Fruit fly (Drosophila melanogaster) whole organism, embryonic: ENCODE measurements around the gene CG43675.

Experiments used
- Bdp1 ChIP-seq: fragments of 200-800 bp; sonication (Bioruptor generic); optimal IDR thresholded peaks from 3 replicates; lab custom pipeline; 2016; ENCODE audit warnings: missing biosample characterization, missing genetic modification characterization
- CG10147 ChIP-seq: fragments of 200-800 bp; sonication (Bioruptor generic); optimal IDR thresholded peaks from 2 replicates; lab custom pipeline; 2019; ENCODE audit warnings: missing biosample characterization, mild to moderate bottlenecking, missing genetic modification characterization, moderate library complexity
- CG11398 ChIP-seq: fragments of 200-800 bp; sonication (Bioruptor generic); optimal IDR thresholded peaks from 2 replicates; lab custom pipeline; 2016; ENCODE audit warnings: missing biosample characterization, missing genetic modification characterization
- CG12071 ChIP-seq: fragments of 200-800 bp; sonication (Bioruptor generic); optimal IDR thresholded peaks from 3 replicates; lab custom pipeline; 2018; ENCODE audit warnings: missing biosample characterization, mild to moderate bottlenecking, missing genetic modification characterization
- CG12744 ChIP-seq: fragments of 200-800 bp; sonication (Bioruptor generic); optimal IDR thresholded peaks from 2 replicates; lab custom pipeline; 2016; ENCODE audit warnings: missing biosample characterization, missing genetic modification characterization
- CG15073 ChIP-seq: fragments of 200-800 bp; sonication (Bioruptor generic); optimal IDR thresholded peaks from 2 replicates; lab custom pipeline; 2016; ENCODE audit warnings: missing biosample characterization, missing genetic modification characterization
- CG16779 ChIP-seq: fragments of 200-800 bp; sonication (Bioruptor generic); IDR thresholded peaks from 2 replicates; pipeline ENCODE4 v1.3.6; 2022; ENCODE audit warnings: missing biosample characterization, missing genetic modification characterization
- CG17612 ChIP-seq: fragments of 200-800 bp; sonication (Bioruptor generic); IDR thresholded peaks from 2 replicates; pipeline ENCODE4 v1.3.6; 2022; ENCODE audit warnings: missing biosample characterization, missing genetic modification characterization
- CG17802 ChIP-seq: fragments of 200-800 bp; sonication (Bioruptor generic); optimal IDR thresholded peaks from 2 replicates; lab custom pipeline; 2018; ENCODE audit warnings: missing biosample characterization, mild to moderate bottlenecking, missing genetic modification characterization, moderate library complexity
- CG2678 ChIP-seq: fragments of 200-800 bp; sonication (Bioruptor generic); optimal IDR thresholded peaks from 3 replicates; lab custom pipeline; 2019; ENCODE audit warnings: missing biosample characterization, mild to moderate bottlenecking, missing genetic modification characterization, moderate library complexity
- CG2712 ChIP-seq: fragments of 200-800 bp; optimal IDR thresholded peaks from 3 replicates; lab custom pipeline; 2019; ENCODE audit warnings: missing biosample characterization, mild to moderate bottlenecking, missing genetic modification characterization, moderate library complexity
- CG2875 ChIP-seq: fragments of 200-800 bp; sonication (Bioruptor generic); optimal IDR thresholded peaks from 2 replicates; lab custom pipeline; 2017; ENCODE audit warnings: missing biosample characterization, mild to moderate bottlenecking, missing genetic modification characterization, missing genetic modification reagents
- CG2889 ChIP-seq: fragments of 200-800 bp; sonication (Bioruptor generic); IDR thresholded peaks from 3 replicates; pipeline ENCODE4 v1.3.6; 2022; ENCODE audit warnings: missing biosample characterization, missing genetic modification characterization
- CG32767 ChIP-seq: fragments of 200-800 bp; sonication (Bioruptor generic); IDR thresholded peaks from 2 replicates; pipeline ENCODE4 v1.3.6; 2022; ENCODE audit warnings: missing biosample characterization, missing genetic modification characterization
- CG34376 ChIP-seq: fragments of 200-800 bp; sonication (Bioruptor generic); optimal IDR thresholded peaks from 2 replicates; lab custom pipeline; 2018; ENCODE audit warnings: missing biosample characterization, mild to moderate bottlenecking, missing genetic modification characterization
- CG7928 ChIP-seq: fragments of 200-800 bp; sonication (Bioruptor generic); optimal IDR thresholded peaks from 2 replicates; lab custom pipeline; 2017; ENCODE audit warnings: missing biosample characterization, mild to moderate bottlenecking, missing genetic modification characterization
- CG8388 ChIP-seq: fragments of 200-800 bp; sonication (Bioruptor generic); optimal IDR thresholded peaks from 2 replicates; lab custom pipeline; 2019; ENCODE audit warnings: missing biosample characterization, mild to moderate bottlenecking, missing genetic modification characterization, moderate library complexity
- CG8765 ChIP-seq: fragments of 200-800 bp; sonication (Bioruptor generic); IDR thresholded peaks from 2 replicates; pipeline ENCODE4 v1.3.6; 2022; ENCODE audit warnings: missing biosample characterization, missing genetic modification characterization
- D19A ChIP-seq: fragments of 200-800 bp; optimal IDR thresholded peaks from 3 replicates; lab custom pipeline; 2019; ENCODE audit warnings: missing biosample characterization, mild to moderate bottlenecking, missing genetic modification characterization, moderate library complexity
- Dip2 ChIP-seq: fragments of 200-800 bp; sonication (Bioruptor generic); IDR thresholded peaks from 2 replicates; pipeline ENCODE4 v1.3.6; 2022; ENCODE audit warnings: missing biosample characterization, missing genetic modification characterization
- H2.0 ChIP-seq: fragments of 200-800 bp; sonication (Bioruptor generic); IDR thresholded peaks from 2 replicates; pipeline ENCODE4 v1.3.6; 2022; ENCODE audit warnings: missing biosample characterization, missing genetic modification characterization
- HHEX ChIP-seq: fragments of 200-800 bp; sonication (Bioruptor generic); optimal IDR thresholded peaks from 3 replicates; lab custom pipeline; 2017; ENCODE audit warnings: missing biosample characterization, mild to moderate bottlenecking, missing genetic modification characterization, missing genetic modification reagents
- HLHmδ ChIP-seq: fragments of 200-800 bp; sonication (Bioruptor generic); optimal IDR thresholded peaks from 2 replicates; lab custom pipeline; 2018; ENCODE audit warnings: missing biosample characterization, mild to moderate bottlenecking, missing genetic modification characterization, moderate library complexity
- HmgD ChIP-seq: fragments of 200-800 bp; sonication (Bioruptor generic); optimal IDR thresholded peaks from 3 replicates; lab custom pipeline; 2016; ENCODE audit warnings: missing biosample characterization, missing genetic modification characterization
- Hmr ChIP-seq: fragments of 200-800 bp; sonication (Bioruptor generic); optimal IDR thresholded peaks from 3 replicates; lab custom pipeline; 2017; ENCODE audit warnings: mild to moderate bottlenecking, missing biosample characterization, missing genetic modification reagents, missing genetic modification characterization
- Hr51 ChIP-seq, 2 experiments: fragments of 200-800 bp; sonication (Bioruptor generic); optimal IDR thresholded peaks; 2 replicates in 1 of 2; 3 replicates in 1 of 2; lab custom pipeline; 2016 to 2018; ENCODE audit warnings: missing biosample characterization in 2 of 2, missing genetic modification characterization in 2 of 2, mild to moderate bottlenecking in 1 of 2, moderate library complexity in 1 of 2
- Optix ChIP-seq: fragments of 200-800 bp; sonication (Bioruptor generic); IDR thresholded peaks from 3 replicates; pipeline ENCODE4 v1.3.6; 2022; ENCODE audit warnings: missing biosample characterization, missing genetic modification characterization
- Sin3A ChIP-seq: fragments of >200 bp; optimal IDR thresholded peaks from 2 replicates; lab custom pipeline; 2018
- Usf ChIP-seq: fragments of 200-800 bp; sonication (Bioruptor generic); optimal IDR thresholded peaks from 2 replicates; lab custom pipeline; 2017; ENCODE audit warnings: missing genotype, missing biosample characterization, missing genetic modification characterization
- bbx ChIP-seq: fragments of 200-800 bp; sonication (Bioruptor generic); IDR thresholded peaks from 2 replicates; pipeline ENCODE4 v1.3.6; 2022; ENCODE audit warnings: missing biosample characterization, missing genetic modification characterization; ENCODE audit not compliant: partially characterized antibody
- cas ChIP-seq: fragments of 200-800 bp; sonication (Bioruptor generic); IDR thresholded peaks from 2 replicates; pipeline ENCODE4 v1.3.6; 2022; ENCODE audit warnings: missing biosample characterization, missing genetic modification characterization
- chif ChIP-seq, 2 experiments: fragments of 200-800 bp; sonication (Bioruptor generic); optimal IDR thresholded peaks; 3 replicates each; lab custom pipeline; 2016; ENCODE audit warnings: missing biosample characterization in 2 of 2, missing genetic modification characterization in 2 of 2
- ci ChIP-seq: fragments of 200-800 bp; sonication (Bioruptor generic); IDR thresholded peaks from 3 replicates; pipeline ENCODE4 v1.3.6; 2022; ENCODE audit warnings: missing biosample characterization, missing genetic modification characterization
- danr ChIP-seq: fragments of 200-800 bp; sonication (Bioruptor generic); IDR thresholded peaks from 2 replicates; pipeline ENCODE4 v1.3.6; 2022; ENCODE audit warnings: missing biosample characterization, missing genetic modification characterization
- emc ChIP-seq: fragments of 200-800 bp; sonication (Bioruptor generic); optimal IDR thresholded peaks from 2 replicates; lab custom pipeline; 2016; ENCODE audit warnings: missing biosample characterization, missing genetic modification characterization
- gcm ChIP-seq: fragments of 200-800 bp; sonication (Bioruptor generic); optimal IDR thresholded peaks from 2 replicates; lab custom pipeline; 2019; ENCODE audit warnings: missing biosample characterization, mild to moderate bottlenecking, missing genetic modification characterization, moderate library complexity
- jumu ChIP-seq: fragments of 200-800 bp; sonication (Bioruptor generic); optimal IDR thresholded peaks from 3 replicates; lab custom pipeline; 2016; ENCODE audit warnings: missing biosample characterization, missing genetic modification characterization
- lab ChIP-seq: fragments of 200-800 bp; sonication (Bioruptor generic); optimal IDR thresholded peaks from 3 replicates; lab custom pipeline; 2017; ENCODE audit warnings: missing biosample characterization, missing genetic modification characterization, mild to moderate bottlenecking, moderate library complexity, missing genetic modification reagents
- nerfin-2 ChIP-seq: fragments of 200-800 bp; sonication (Bioruptor generic); IDR thresholded peaks from 2 replicates; pipeline ENCODE4 v1.3.6; 2022; ENCODE audit warnings: missing biosample characterization, missing genetic modification characterization; ENCODE audit not compliant: partially characterized antibody
- oc ChIP-seq: fragments of 200-800 bp; sonication (Bioruptor generic); optimal IDR thresholded peaks from 2 replicates; lab custom pipeline; 2018; ENCODE audit warnings: missing biosample characterization, mild to moderate bottlenecking, missing genetic modification characterization, moderate library complexity
- p53 ChIP-seq: fragments of 200-800 bp; sonication (Bioruptor generic); optimal IDR thresholded peaks from 2 replicates; lab custom pipeline; 2016; ENCODE audit warnings: missing biosample characterization, missing genetic modification characterization
- pan ChIP-seq, 4 experiments: fragments of >200 bp in 3 of 4; fragments of 200-800 bp in 1 of 4; sonication (Bioruptor generic) in 1 of 4; optimal IDR thresholded peaks in 3 of 4; IDR thresholded peaks in 1 of 4; 2 replicates each; pipeline versions ENCODE4 v1.3.6 to Lab custom; 2017 to 2022; ENCODE audit warnings: missing biosample characterization in 2 of 4, missing genetic modification characterization in 2 of 4, mixed read lengths in 1 of 4
- pfk ChIP-seq: fragments of 200-800 bp; sonication (Bioruptor generic); optimal IDR thresholded peaks from 2 replicates; lab custom pipeline; 2018; ENCODE audit warnings: missing biosample characterization, mild to moderate bottlenecking, missing genetic modification characterization, moderate library complexity
- pros ChIP-seq: fragments of 200-800 bp; sonication (Bioruptor generic); optimal IDR thresholded peaks from 3 replicates; lab custom pipeline; 2019; ENCODE audit warnings: missing biosample characterization, mild to moderate bottlenecking, missing genetic modification characterization, moderate library complexity
- shn ChIP-seq: fragments of 200-800 bp; sonication (Bioruptor generic); optimal IDR thresholded peaks from 3 replicates; lab custom pipeline; 2016; ENCODE audit warnings: missing biosample characterization, missing genetic modification characterization
- so ChIP-seq: fragments of 200-800 bp; sonication (Bioruptor generic); IDR thresholded peaks from 3 replicates; pipeline ENCODE4 v1.3.6; 2022; ENCODE audit warnings: missing biosample characterization, missing genetic modification characterization
- twi ChIP-seq: fragments of 200-800 bp; optimal IDR thresholded peaks from 2 replicates; lab custom pipeline; 2019; ENCODE audit warnings: missing biosample characterization, mild to moderate bottlenecking, missing genetic modification characterization, moderate library complexity
- wek ChIP-seq: fragments of 200-800 bp; sonication (Bioruptor generic); optimal IDR thresholded peaks from 3 replicates; lab custom pipeline; 2018; ENCODE audit warnings: missing biosample characterization, mild to moderate bottlenecking, missing genetic modification characterization, moderate library complexity

The CG43675 gene

dm6 chr3R:9378644-9379411, 23.5 kb downstream of the CG43675 start (continued):
- TF ChIP-seq CG2875 (GFP tag; lab: Kevin White, UChicago) (peak; percentile 35), CG17802 (tag; lab: Kevin White, UChicago) (peak; percentile 24), ci (GFP tag; lab: Robert Waterston, UW) (no peak), HLHmδ (GFP tag; lab: Kevin White, UChicago) (no peak), Hmr (GFP tag; lab: Kevin White, UChicago) (no peak), Sin3A (lab: Kevin White, UChicago) (no peak), gcm (peak; percentile 76), oc (tag; lab: Kevin White, UChicago) (no peak), wek (no peak), CG34376 (GFP tag; lab: Kevin White, UChicago) (no peak), pros (peak; percentile 23), CG7928 (no peak), jumu (GFP tag; lab: Kevin White, UChicago) (no peak), danr (GFP tag; lab: Robert Waterston, UW) (no peak), CG8765 (0 out of 2 replicates have a peak, but pooled peaks have one; percentile 15), so (GFP tag; lab: Robert Waterston, UW) (no peak), CG12071 (GFP tag; lab: Kevin White, UChicago) (no peak), Usf (peak; percentile 39), D19A (tag; lab: Kevin White, UChicago) (peak; percentile 81), CG12744 (GFP tag; lab: Kevin White, UChicago) (no peak), nerfin-2 (no peak), Dip2 (no peak), H2.0 (GFP tag; lab: Robert Waterston, UW) (no peak), pfk (GFP tag; lab: Kevin White, UChicago) (no peak), CG2889 (GFP tag; lab: Robert Waterston, UW) (no peak), HmgD (GFP tag; lab: Kevin White, UChicago) (no peak), shn (GFP tag; lab: Kevin White, UChicago) (no peak), bbx (GFP tag; lab: Robert Waterston, UW) (no peak), emc (GFP tag; lab: Kevin White, UChicago) (no peak), lab (peak; percentile 27), CG2678 (tag; lab: Kevin White, UChicago) (peak; percentile 66), p53 (GFP tag; lab: Kevin White, UChicago) (no peak), CG2712 (tag; lab: Kevin White, UChicago) (peak; percentile 92), CG8388 (peak; percentile 61), pan (optimal IDR thresholded peaks at IDR 0.05; lab: Kevin White, UChicago) (no peak), pan (GFP tag; optimal IDR thresholded peaks at IDR 0.05 in 1 of 2, IDR thresholded peaks at IDR 0.05 in 1 of 2) (peak in 1 of 2 experiments; percentile 20), CG11398 (GFP tag; lab: Kevin White, UChicago) (no peak), CG16779 (GFP tag; lab: Robert Waterston, UW) (no peak), Bdp1 (GFP tag; lab: Kevin White, UChicago) (no peak), twi (tag; lab: Kevin White, UChicago) (peak; percentile 69), CG10147 (no peak), Optix (GFP tag; lab: Robert Waterston, UW) (0 out of 3 replicates have a peak, but pooled peaks have one; percentile 19), chif (GFP tag; optimal IDR thresholded peaks at IDR 0.05; lab: Kevin White, UChicago) (no peak), HHEX (peak; percentile 25), CG15073 (GFP tag; lab: Kevin White, UChicago) (no peak), Hr51 (GFP tag; optimal IDR thresholded peaks at IDR 0.05; lab: Kevin White, UChicago) (peak in 1 of 2 experiments; percentile 10), CG17612 (no peak), cas (no peak), CG32767 (GFP tag; lab: Robert Waterston, UW) (no peak)
